Worm (Caenorhabditis elegans): ENCODE results near the gene F53A9.1.

F53A9.1 gene

ce11 chrX:8697517-8697916, 13.9 kb upstream of the F53A9.1 start, which contains the start of gene frpr-8:
frpr-8 (plus strand) TSS chrX:8697817.
- TF ChIP-seq dpff-1 (tag; optimal IDR thresholded peaks at IDR 0.05) (no peak), ztf-26 (tag; optimal IDR thresholded peaks at IDR 0.05) (no peak), mes-4 (tag; optimal IDR thresholded peaks at IDR 0.05) (no peak)

ce11 chrX:8703664-8704356, 7.6 kb upstream of the F53A9.1 start, which contains the start of gene jbts-14:
jbts-14 (plus strand) TSS chrX:8704306.
- TF ChIP-seq ztf-25 (GFP tag; IDR thresholded peaks at IDR 0.05) (no peak), snpc-3.4 (tag; optimal IDR thresholded peaks at IDR 0.05) (peak; percentile 30), C17E4.6 (GFP tag; IDR thresholded peaks at IDR 0.05) (no peak), nfyb-1 (GFP tag; IDR thresholded peaks at IDR 0.05) (no peak), F10E7.11 (tag; optimal IDR thresholded peaks at IDR 0.05) (no peak), somi-1 (GFP tag; optimal IDR thresholded peaks at IDR 0.05) (no peak), F55B11.4 (tag; optimal IDR thresholded peaks at IDR 0.05; ENCODE audit: borderline replicate concordance, insufficient read depth) (no peak), snpc-1.1 (tag; optimal IDR thresholded peaks at IDR 0.05; ENCODE audit: insufficient read depth) (peak; percentile 86), madf-6 (GFP tag; IDR thresholded peaks at IDR 0.05) (no peak), snpc-4 (GFP tag; optimal IDR thresholded peaks at IDR 0.05) (peak; percentile 63), snpc-4 (tag; optimal IDR thresholded peaks at IDR 0.05) (peak in 2 of 4 experiments; percentile 80 to 90), mxl-1 (tag; optimal IDR thresholded peaks at IDR 0.05) (no peak), ceh-100 (GFP tag; IDR thresholded peaks at IDR 0.05) (no peak), aptf-3 (GFP tag; IDR thresholded peaks at IDR 0.05) (no peak), fkh-3 (tag; optimal IDR thresholded peaks at IDR 0.05) (no peak)

- TF ChIP-seq athp-1 (tag; optimal IDR thresholded peaks at IDR 0.05) (no peak), C06A6.2 (GFP tag; conservative IDR thresholded peaks at IDR 0.05) (no peak), ztf-26 (tag; optimal IDR thresholded peaks at IDR 0.05) (no peak), him-1 (tag; optimal IDR thresholded peaks at IDR 0.05) (no peak), egl-18 (GFP tag; IDR thresholded peaks at IDR 0.05) (no peak), nhr-27 (tag; optimal IDR thresholded peaks at IDR 0.05) (no peak), attf-6 (GFP tag; IDR thresholded peaks at IDR 0.05) (no peak), K12H6.12 (tag; optimal IDR thresholded peaks at IDR 0.05) (no peak), F55B11.4 (tag; optimal IDR thresholded peaks at IDR 0.05; ENCODE audit: borderline replicate concordance, insufficient read depth) (no peak), F37B4.10 (GFP tag; IDR thresholded peaks at IDR 0.05) (no peak), lir-1 (GFP tag; conservative IDR thresholded peaks at IDR 0.05) (no peak), ceh-58 (GFP tag; IDR thresholded peaks at IDR 0.05) (no peak)
Measured at ce11 chrX:8704830-8705229, 6.6 kb upstream of the F53A9.1 start.

- TF ChIP-seq dox-1 (GFP tag; IDR thresholded peaks at IDR 0.05) (no peak), ztf-18 (tag; optimal IDR thresholded peaks at IDR 0.05) (no peak), him-1 (tag; optimal IDR thresholded peaks at IDR 0.05) (no peak), T26A5.8 (tag; optimal IDR thresholded peaks at IDR 0.05) (no peak), fkh-3 (tag; optimal IDR thresholded peaks at IDR 0.05) (no peak), cebp-2 (GFP tag; IDR thresholded peaks at IDR 0.05) (no peak), let-526 (GFP tag; IDR thresholded peaks at IDR 0.05) (no peak), F49E8.2 (tag; optimal IDR thresholded peaks at IDR 0.05; ENCODE audit: insufficient read depth) (no peak), F57A8.1 (GFP tag; optimal IDR thresholded peaks at IDR 0.05) (no peak), ccch-3 (GFP tag; optimal IDR thresholded peaks at IDR 0.05) (no peak), lir-1 (GFP tag; conservative IDR thresholded peaks at IDR 0.05) (no peak), lag-1 (GFP tag; IDR thresholded peaks at IDR 0.05) (no peak), akir-1 (GFP tag; optimal IDR thresholded peaks at IDR 0.05) (no peak)
Measured at ce11 chrX:8708053-8708452, 3.3 kb upstream of the F53A9.1 start, which contains the start of gene F53A9.3. F53A9.3 (plus strand) TSS chrX:8708353.
